Fruit fly (Drosophila melanogaster) whole organism, pupa: ENCODE data around the gene Hr83.

Experiments
- CG10348 ChIP-seq: fragments of 200-800 bp; sonication (Bioruptor generic); IDR thresholded peaks from 2 replicates; pipeline ENCODE4 v1.3.6; 2022; ENCODE audit warnings: missing biosample characterization, missing genetic modification characterization
- CG13204 ChIP-seq: fragments of 200-800 bp; sonication (Bioruptor generic); optimal IDR thresholded peaks from 2 replicates; lab custom pipeline; 2018; ENCODE audit warnings: missing biosample characterization, mild to moderate bottlenecking, missing genetic modification characterization, moderate library complexity
- CG15710 ChIP-seq: fragments of 200-800 bp; sonication (Bioruptor generic); optimal IDR thresholded peaks from 2 replicates; lab custom pipeline; 2018; ENCODE audit warnings: missing biosample characterization, mild to moderate bottlenecking, missing genetic modification characterization, moderate library complexity
- CG17806 ChIP-seq: fragments of 200-800 bp; sonication (Bioruptor generic); optimal IDR thresholded peaks from 2 replicates; lab custom pipeline; 2018; ENCODE audit warnings: missing biosample characterization, mild to moderate bottlenecking, missing genetic modification characterization, moderate library complexity
- CG32121 ChIP-seq: fragments of 200-800 bp; sonication (Bioruptor generic); IDR thresholded peaks from 2 replicates; pipeline ENCODE4 v1.3.6; 2022; ENCODE audit warnings: missing biosample characterization, missing genetic modification characterization
- CG8159 ChIP-seq: fragments of 200-800 bp; sonication (Bioruptor generic); optimal IDR thresholded peaks from 3 replicates; lab custom pipeline; 2018; ENCODE audit warnings: missing biosample characterization, mild to moderate bottlenecking, missing genetic modification characterization, moderate library complexity
- CG9948 ChIP-seq: fragments of 200-800 bp; sonication (Bioruptor generic); optimal IDR thresholded peaks from 2 replicates; lab custom pipeline; 2018; ENCODE audit warnings: missing biosample characterization, mild to moderate bottlenecking, missing genetic modification characterization, moderate library complexity
- D1 ChIP-seq: fragments of 200-800 bp; sonication (Bioruptor generic); optimal IDR thresholded peaks from 2 replicates; lab custom pipeline; 2018; ENCODE audit warnings: missing biosample characterization, mild to moderate bottlenecking, missing genetic modification characterization, moderate library complexity
- EcR ChIP-seq: fragments of 200-800 bp; sonication (Bioruptor generic); optimal IDR thresholded peaks from 3 replicates; lab custom pipeline; 2019; ENCODE audit warnings: missing biosample characterization, missing genetic modification characterization, mild to moderate bottlenecking, moderate library complexity, missing genetic modification reagents
- Pif1A ChIP-seq: fragments of 200-800 bp; sonication (Bioruptor generic); optimal IDR thresholded peaks from 3 replicates; lab custom pipeline; 2016; ENCODE audit warnings: missing biosample characterization, missing genetic modification characterization
- Pif1B ChIP-seq: fragments of 200-800 bp; sonication (Bioruptor generic); optimal IDR thresholded peaks from 3 replicates; lab custom pipeline; 2016; ENCODE audit warnings: missing biosample characterization, missing genetic modification characterization
- fd96Ca ChIP-seq: fragments of 200-800 bp; sonication (Bioruptor generic); IDR thresholded peaks from 3 replicates; pipeline ENCODE4 v1.3.6; 2022; ENCODE audit warnings: missing biosample characterization, missing genetic modification characterization

DNA sequence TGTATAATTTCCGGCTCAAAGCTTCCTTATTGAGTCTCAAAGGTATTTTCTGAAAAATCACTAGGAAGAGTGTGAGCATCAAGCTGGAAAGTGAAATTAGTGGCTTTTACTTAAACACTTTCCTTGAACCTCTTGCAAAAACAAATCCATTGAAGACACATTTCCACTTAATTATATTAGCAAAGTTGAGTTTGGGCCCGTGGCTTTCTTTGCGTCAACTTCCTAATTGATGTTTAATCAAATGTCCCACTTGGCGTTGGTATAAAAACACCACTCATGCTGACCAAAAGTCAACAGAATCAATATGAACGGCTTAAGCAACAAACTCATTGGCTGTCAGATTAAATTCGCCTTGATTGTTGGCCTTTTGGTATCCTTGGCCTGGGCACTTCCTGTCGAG is 45.3 kb upstream of the Hr83 start, which contains the start of gene CG46396:
- TF ChIP-seq D1 (tag; lab: Kevin White, UChicago) (no peak), CG15710 (no peak), CG10348 (no peak), Pif1A (GFP tag; lab: Kevin White, UChicago) (no peak), CG8159 (tag; lab: Kevin White, UChicago) (no peak), fd96Ca (no peak), Pif1B (no peak), CG17806 (tag; lab: Kevin White, UChicago) (no peak), CG32121 (GFP tag; lab: Robert Waterston, UW) (no peak), CG13204 (GFP tag; lab: Kevin White, UChicago) (no peak), CG9948 (no peak), EcR (GFP tag; lab: Kevin White, UChicago) (no peak)
